Fruit fly (Drosophila melanogaster) Kc167 (cell line): ENCODE data around the gene CG10979.

Experiments
- Myc ChIP-seq: fragments of >200 bp; optimal IDR thresholded peaks from 2 replicates; lab custom pipeline; 2017; ENCODE audit warnings: missing external identifiers
- Sin3A ChIP-seq: fragments of >200 bp; optimal IDR thresholded peaks from 2 replicates; lab custom pipeline; 2018; ENCODE audit warnings: missing external identifiers
- h ChIP-seq: fragments of >200 bp; optimal IDR thresholded peaks from 3 replicates; lab custom pipeline; 2018; ENCODE audit warnings: missing external identifiers
- insv ChIP-seq: fragments of >200 bp; optimal IDR thresholded peaks from 3 replicates; lab custom pipeline; 2018; ENCODE audit warnings: missing external identifiers
- psq ChIP-seq: fragments of >200 bp; optimal IDR thresholded peaks from 2 replicates; lab custom pipeline; 2017; ENCODE audit warnings: missing external identifiers
- ttk ChIP-seq: sonication (Bioruptor generic); optimal IDR thresholded peaks from 2 replicates; lab custom pipeline; 2017; ENCODE audit warnings: missing external identifiers

dm6 chr3R:5821243-5821642 is 26.7 kb downstream of the CG10979 start, which contains the start of gene Hpr1:
- no peak for TF ChIP-seq h
- no peak for TF ChIP-seq psq (lab: Kevin White, UChicago)
- TF ChIP-seq insv (lab: Kevin White, UChicago), result no peak
- TF ChIP-seq ttk, result no peak
- TF ChIP-seq Sin3A, result no peak
- no peak for TF ChIP-seq Myc
